Fruit fly (Drosophila melanogaster) whole organism, embryonic: ENCODE data around the gene Ufsp2.

ENCODE experiments used
- Blimp-1 ChIP-seq: fragments of 200-800 bp; sonication (Bioruptor generic); optimal IDR thresholded peaks from 3 replicates; lab custom pipeline; 2018; ENCODE audit warnings: missing biosample characterization, missing genetic modification characterization, mild to moderate bottlenecking, moderate library complexity, missing genetic modification reagents
- CG10274 ChIP-seq: fragments of 200-800 bp; sonication (Bioruptor generic); optimal IDR thresholded peaks from 3 replicates; lab custom pipeline; 2017; ENCODE audit warnings: missing biosample characterization, mild to moderate bottlenecking, missing genetic modification characterization
- CG10366 ChIP-seq: fragments of 200-800 bp; sonication (Bioruptor generic); IDR thresholded peaks from 2 replicates; pipeline ENCODE4 v1.3.6; 2022; ENCODE audit warnings: missing biosample characterization, missing genetic modification characterization
- CG15479 ChIP-seq: fragments of 200-800 bp; sonication (Bioruptor generic); optimal IDR thresholded peaks from 3 replicates; lab custom pipeline; 2019; ENCODE audit warnings: missing biosample characterization, mild to moderate bottlenecking, missing genetic modification characterization, moderate library complexity
- CG15601 ChIP-seq: fragments of 200-800 bp; sonication (Bioruptor generic); optimal IDR thresholded peaks from 3 replicates; lab custom pipeline; 2019; ENCODE audit warnings: missing biosample characterization, mild to moderate bottlenecking, missing genetic modification characterization, moderate library complexity
- CG1603 ChIP-seq: fragments of 200-800 bp; sonication (Bioruptor generic); optimal IDR thresholded peaks from 2 replicates; lab custom pipeline; 2019; ENCODE audit warnings: missing biosample characterization, mild to moderate bottlenecking, missing genetic modification characterization, moderate library complexity
- CG16815 ChIP-seq: fragments of 200-800 bp; sonication (Bioruptor generic); optimal IDR thresholded peaks from 3 replicates; lab custom pipeline; 2017; ENCODE audit warnings: missing biosample characterization, mild to moderate bottlenecking, missing genetic modification characterization
- CG17359 ChIP-seq: fragments of 200-800 bp; sonication (Bioruptor generic); optimal IDR thresholded peaks from 3 replicates; lab custom pipeline; 2018; ENCODE audit warnings: missing biosample characterization, mild to moderate bottlenecking, missing genetic modification characterization, moderate library complexity
- CG18476 ChIP-seq: fragments of 200-800 bp; sonication (Bioruptor generic); optimal IDR thresholded peaks from 2 replicates; lab custom pipeline; 2016; ENCODE audit warnings: missing biosample characterization, mild to moderate bottlenecking, missing genetic modification characterization
- CG3407 ChIP-seq: fragments of 200-800 bp; sonication (Bioruptor generic); optimal IDR thresholded peaks from 2 replicates; lab custom pipeline; 2018; ENCODE audit warnings: missing biosample characterization, mild to moderate bottlenecking, missing genetic modification characterization
- CG4360 ChIP-seq: fragments of 200-800 bp; sonication (Bioruptor generic); IDR thresholded peaks from 2 replicates; pipeline ENCODE4 v1.3.6; 2022; ENCODE audit warnings: missing biosample characterization, missing genetic modification characterization
- CG4707 ChIP-seq: fragments of 200-800 bp; sonication (Bioruptor generic); optimal IDR thresholded peaks from 2 replicates; lab custom pipeline; 2018; ENCODE audit warnings: missing biosample characterization, mild to moderate bottlenecking, missing genetic modification characterization, moderate library complexity
- CG5245 ChIP-seq: fragments of 200-800 bp; sonication (Bioruptor generic); optimal IDR thresholded peaks from 3 replicates; lab custom pipeline; 2016; ENCODE audit warnings: missing biosample characterization, missing genetic modification characterization
- CG6254 ChIP-seq: fragments of 200-800 bp; sonication (Bioruptor generic); optimal IDR thresholded peaks from 3 replicates; lab custom pipeline; 2017; ENCODE audit warnings: mild to moderate bottlenecking, missing biosample characterization, missing genetic modification reagents, missing genetic modification characterization
- CG6689 ChIP-seq: fragments of 200-800 bp; sonication (Bioruptor generic); IDR thresholded peaks from 2 replicates; pipeline ENCODE4 v1.3.6; 2022; ENCODE audit warnings: missing biosample characterization, missing genetic modification characterization
- CG7357 ChIP-seq: fragments of 200-800 bp; sonication (Bioruptor generic); IDR thresholded peaks from 3 replicates; pipeline ENCODE4 v1.3.6; 2022; ENCODE audit warnings: missing biosample characterization, missing genetic modification characterization
- CG7745 ChIP-seq: fragments of 200-800 bp; sonication (Bioruptor generic); optimal IDR thresholded peaks from 2 replicates; lab custom pipeline; 2018; ENCODE audit warnings: missing biosample characterization, mild to moderate bottlenecking, missing genetic modification characterization, moderate library complexity
- CG8281 ChIP-seq: fragments of 200-800 bp; sonication (Bioruptor generic); optimal IDR thresholded peaks from 2 replicates; lab custom pipeline; 2018; ENCODE audit warnings: missing biosample characterization, mild to moderate bottlenecking, missing genetic modification characterization, moderate library complexity
- CG8478 ChIP-seq: fragments of >200 bp; optimal IDR thresholded peaks from 2 replicates; lab custom pipeline; 2018
- CG8924 ChIP-seq: fragments of 200-800 bp; optimal IDR thresholded peaks from 3 replicates; lab custom pipeline; 2019; ENCODE audit warnings: missing biosample characterization, mild to moderate bottlenecking, missing genetic modification characterization, moderate library complexity
- D ChIP-seq, 2 experiments: fragments of 200-800 bp in 1 of 2; fragments of >200 bp in 1 of 2; sonication (Bioruptor generic) in 1 of 2; optimal IDR thresholded peaks; 2 replicates in 1 of 2; 3 replicates in 1 of 2; lab custom pipeline; 2017; ENCODE audit warnings: mild to moderate bottlenecking in 1 of 2, missing biosample characterization in 1 of 2, missing genetic modification characterization in 1 of 2, missing genetic modification reagents in 1 of 2
- Hey ChIP-seq: fragments of 200-800 bp; sonication (Bioruptor generic); optimal IDR thresholded peaks from 3 replicates; lab custom pipeline; 2018; ENCODE audit warnings: missing biosample characterization, mild to moderate bottlenecking, missing genetic modification characterization
- Med ChIP-seq: fragments of 200-800 bp; sonication (Bioruptor generic); peaks from one replicate; lab custom pipeline; 2016; ENCODE audit warnings: missing biosample characterization, missing genetic modification characterization, mild to moderate bottlenecking, inconsistent platforms, moderate library complexity
- PHDP ChIP-seq: fragments of 200-800 bp; sonication (Bioruptor generic); optimal IDR thresholded peaks from 3 replicates; lab custom pipeline; 2018; ENCODE audit warnings: missing biosample characterization, mild to moderate bottlenecking, missing genetic modification characterization, moderate library complexity
- Sox100B ChIP-seq: fragments of 200-800 bp; sonication (Bioruptor generic); optimal IDR thresholded peaks from 3 replicates; lab custom pipeline; 2018; ENCODE audit warnings: missing biosample characterization, mild to moderate bottlenecking, missing genetic modification characterization
- Sry-β ChIP-seq: fragments of 200-800 bp; sonication (Bioruptor generic); optimal IDR thresholded peaks from 2 replicates; lab custom pipeline; 2018; ENCODE audit warnings: missing biosample characterization, mild to moderate bottlenecking, missing genetic modification characterization, moderate library complexity
- chm ChIP-seq: fragments of 200-800 bp; sonication (Bioruptor generic); IDR thresholded peaks from 2 replicates; pipeline ENCODE4 v1.3.6; 2022; ENCODE audit warnings: missing biosample characterization, missing genetic modification characterization
- exex ChIP-seq: fragments of 200-800 bp; sonication (Bioruptor generic); optimal IDR thresholded peaks from 4 replicates; lab custom pipeline; 2018; ENCODE audit warnings: missing biosample characterization, mild to moderate bottlenecking, missing genetic modification characterization, moderate library complexity
- fd64A ChIP-seq: fragments of 200-800 bp; sonication (Bioruptor generic); optimal IDR thresholded peaks from 3 replicates; lab custom pipeline; 2018; ENCODE audit warnings: missing biosample characterization, mild to moderate bottlenecking, missing genetic modification characterization
- hb ChIP-seq: fragments of 200-800 bp; sonication (Bioruptor generic); IDR thresholded peaks from 3 replicates; pipeline ENCODE4 v1.3.6; 2022; ENCODE audit warnings: missing biosample characterization, missing genetic modification characterization; ENCODE audit not compliant: partially characterized antibody
- hth ChIP-seq: fragments of >200 bp; optimal IDR thresholded peaks from 2 replicates; lab custom pipeline; 2017; ENCODE audit warnings: inconsistent platforms
- insv ChIP-seq, 2 experiments: fragments of 200-800 bp; sonication (Bioruptor generic); optimal IDR thresholded peaks; 3 replicates each; lab custom pipeline; 2016 to 2018; ENCODE audit warnings: missing biosample characterization in 2 of 2, missing genetic modification characterization in 2 of 2
- ken ChIP-seq: fragments of 200-800 bp; sonication (Bioruptor generic); IDR thresholded peaks from 3 replicates; pipeline ENCODE4 v1.3.6; 2022; ENCODE audit warnings: missing biosample characterization, missing genetic modification characterization
- kni ChIP-seq: fragments of 200-800 bp; sonication (Bioruptor generic); optimal IDR thresholded peaks from 3 replicates; lab custom pipeline; 2017; ENCODE audit warnings: mild to moderate bottlenecking, missing biosample characterization, missing genetic modification reagents, missing genetic modification characterization
- lbe ChIP-seq: fragments of 200-800 bp; sonication (Bioruptor generic); optimal IDR thresholded peaks from 2 replicates; lab custom pipeline; 2016; ENCODE audit warnings: missing biosample characterization, mild to moderate bottlenecking, missing genetic modification characterization
- mld ChIP-seq: fragments of 200-800 bp; sonication (Bioruptor generic); IDR thresholded peaks from 3 replicates; pipeline ENCODE4 v1.3.6; 2022; ENCODE audit warnings: missing biosample characterization, missing genetic modification characterization; ENCODE audit not compliant: partially characterized antibody
- nom ChIP-seq: fragments of 200-800 bp; sonication (Bioruptor generic); optimal IDR thresholded peaks from 2 replicates; lab custom pipeline; 2017; ENCODE audit warnings: missing biosample characterization, missing genetic modification characterization, mild to moderate bottlenecking, moderate library complexity, missing genetic modification reagents
- onecut ChIP-seq: fragments of 200-800 bp; sonication (Bioruptor generic); IDR thresholded peaks from 2 replicates; pipeline ENCODE4 v1.3.6; 2022; ENCODE audit warnings: missing biosample characterization, missing genetic modification characterization
- run ChIP-seq: fragments of 200-800 bp; sonication (Bioruptor generic); optimal IDR thresholded peaks from 3 replicates; lab custom pipeline; 2018; ENCODE audit warnings: missing biosample characterization, mild to moderate bottlenecking, missing genetic modification characterization
- scrt ChIP-seq: fragments of 200-800 bp; sonication (Bioruptor generic); optimal IDR thresholded peaks from 2 replicates; lab custom pipeline; 2018; ENCODE audit warnings: missing biosample characterization, mild to moderate bottlenecking, missing genetic modification characterization, moderate library complexity
- sens ChIP-seq: fragments of 200-800 bp; sonication (Bioruptor generic); peaks from one replicate; lab custom pipeline; 2016; ENCODE audit warnings: missing biosample characterization, missing genetic modification characterization
- sima ChIP-seq: fragments of 200-800 bp; sonication (Bioruptor generic); optimal IDR thresholded peaks from 2 replicates; lab custom pipeline; 2016; ENCODE audit warnings: missing biosample characterization, missing genetic modification characterization
- sqz ChIP-seq: fragments of 200-800 bp; sonication (Bioruptor generic); optimal IDR thresholded peaks from 3 replicates; lab custom pipeline; 2018; ENCODE audit warnings: missing biosample characterization, mild to moderate bottlenecking, missing genetic modification characterization
- sr ChIP-seq: fragments of 200-800 bp; sonication (Bioruptor generic); IDR thresholded peaks from 3 replicates; pipeline ENCODE4 v1.3.6; 2022; ENCODE audit warnings: missing biosample characterization, missing genetic modification characterization
- twi ChIP-seq: fragments of 200-800 bp; optimal IDR thresholded peaks from 2 replicates; lab custom pipeline; 2019; ENCODE audit warnings: missing biosample characterization, mild to moderate bottlenecking, missing genetic modification characterization, moderate library complexity
- vvl ChIP-seq: fragments of 200-800 bp; sonication (Bioruptor generic); IDR thresholded peaks from 2 replicates; pipeline ENCODE4 v1.3.6; 2022; ENCODE audit warnings: missing biosample characterization, missing genetic modification characterization

Gene Ufsp2

dm6 chr3L:15530638-15531225 lies 45.6 kb upstream of the Ufsp2 start (continued):
- TF ChIP-seq D (optimal IDR thresholded peaks at IDR 0.05; lab: Kevin White, UChicago) (no peak), D (GFP tag; optimal IDR thresholded peaks at IDR 0.05; lab: Kevin White, UChicago) (peak; percentile 17), CG8924 (tag; lab: Kevin White, UChicago) (peak; percentile 3), insv (GFP tag; optimal IDR thresholded peaks at IDR 0.05; lab: Kevin White, UChicago) (no peak), CG4707 (peak; percentile 40), sqz (GFP tag; lab: Kevin White, UChicago) (no peak), scrt (GFP tag; lab: Kevin White, UChicago) (no peak), CG15601 (tag; lab: Kevin White, UChicago) (peak; percentile 45), CG6254 (GFP tag; lab: Kevin White, UChicago) (peak; percentile 1), CG4360 (GFP tag; lab: Robert Waterston, UW) (peak; percentile 37; the same call in 1 of the 2 replicates), Sox100B (GFP tag; lab: Kevin White, UChicago) (peak; percentile 29), chm (GFP tag; lab: Robert Waterston, UW) (peak; percentile 66), CG8478 (no peak), lbe (GFP tag; lab: Kevin White, UChicago) (peak; percentile 12), nom (peak; percentile 32), CG7357 (GFP tag; lab: Robert Waterston, UW) (no peak), Med (GFP tag; lab: Kevin White, UChicago) (peak; percentile 36), Sry-β (peak; percentile 3), CG1603 (tag; lab: Kevin White, UChicago) (peak; percentile 28), CG3407 (GFP tag; lab: Kevin White, UChicago) (peak; percentile 23), PHDP (no peak), kni (GFP tag; lab: Kevin White, UChicago) (peak; percentile 76), CG8281 (peak; percentile 54), fd64A (GFP tag; lab: Kevin White, UChicago) (peak; percentile 11), CG17359 (peak; percentile 31)

DNA sequence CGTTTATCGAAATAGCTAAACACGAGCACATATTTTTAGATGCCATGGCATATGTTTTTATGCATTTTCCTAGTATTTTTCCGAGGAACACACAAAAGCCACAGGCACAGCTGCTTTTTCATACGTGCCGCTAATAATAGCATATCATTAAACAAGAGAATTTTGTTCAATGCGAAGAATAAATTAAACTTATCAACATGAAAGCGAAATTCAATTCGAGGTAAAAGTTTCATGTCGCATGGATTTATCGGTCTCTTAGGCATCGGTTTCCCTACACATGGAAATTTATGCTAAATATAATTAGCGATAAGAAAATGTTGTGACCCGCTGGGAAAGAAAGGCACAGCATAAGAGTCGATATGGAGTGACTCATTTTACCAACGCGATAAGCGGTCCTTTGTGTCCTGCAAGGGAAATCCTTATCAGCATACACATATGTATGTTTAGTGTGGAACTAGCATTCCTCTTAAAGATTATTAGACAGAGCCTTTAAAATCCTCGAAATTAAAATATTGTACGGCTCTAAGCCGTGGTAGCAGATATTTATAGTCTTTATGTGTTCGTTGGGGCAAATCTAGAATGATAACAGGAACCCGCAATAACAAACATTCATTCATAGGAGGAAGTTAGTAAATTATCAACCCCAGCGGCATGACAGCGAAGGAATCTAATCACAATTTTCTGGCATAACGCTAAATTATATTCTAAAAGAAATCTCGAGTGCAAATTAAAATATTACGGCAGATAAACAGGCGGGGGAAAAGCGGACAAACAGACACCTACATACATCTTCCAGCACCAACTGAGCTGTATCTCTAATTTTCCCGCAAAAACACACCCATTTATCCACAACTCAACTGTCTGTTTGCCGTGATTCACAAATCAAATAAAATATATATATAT lies 44.7 kb upstream of the Ufsp2 start, which contains the start of gene CG43248:
Gene CG43248, minus strand, starts transcription at position 51 of the 903 bp plus-strand sequence.
- TF ChIP-seq sens (peak; percentile 77), vvl (GFP tag; lab: Robert Waterston, UW) (peak; percentile 32; the same call in 1 of the 2 replicates), Hey (peak; percentile 21), CG7745 (tag; lab: Kevin White, UChicago) (peak; percentile 54), sr (GFP tag; lab: Robert Waterston, UW) (no peak), CG10274 (GFP tag; lab: Kevin White, UChicago) (peak; percentile 61), ken (GFP tag; lab: Robert Waterston, UW) (no peak), hb (GFP tag; lab: Robert Waterston, UW) (no peak), mld (GFP tag; lab: Robert Waterston, UW) (no peak), onecut (GFP tag; lab: Robert Waterston, UW) (no peak), twi (tag; lab: Kevin White, UChicago) (peak; percentile 11), CG15479 (GFP tag; lab: Kevin White, UChicago) (peak; percentile 42), run (tag; lab: Kevin White, UChicago) (no peak), sima (GFP tag; lab: Kevin White, UChicago) (no peak), exex (peak; percentile 82), CG10366 (GFP tag; lab: Robert Waterston, UW) (no peak), Blimp-1 (GFP tag; lab: Kevin White, UChicago) (peak; percentile 30), CG16815 (GFP tag; lab: Kevin White, UChicago) (no peak), Med (GFP tag; lab: Kevin White, UChicago) (peak; percentile 11), CG18476 (GFP tag; lab: Kevin White, UChicago) (no peak), CG5245 (GFP tag; lab: Kevin White, UChicago) (no peak), CG6689 (GFP tag; lab: Robert Waterston, UW) (no peak), hth (lab: Kevin White, UChicago) (no peak)
